Fruit fly (Drosophila melanogaster) whole organism, wandering third instar larva: ENCODE results near the gene Fas3.

Experiments
- Dif ChIP-seq: fragments of 200-275, 200-300 bp; sonication (Bioruptor generic); optimal IDR thresholded peaks from 2 replicates; lab custom pipeline; 2018; ENCODE audit warnings: missing biosample characterization, missing genetic modification characterization; ENCODE audit not compliant: partially characterized antibody
- Hr78 ChIP-seq: fragments of >200 bp; optimal IDR thresholded peaks from 2 replicates; lab custom pipeline; 2017; ENCODE audit warnings: missing biosample characterization, missing genetic modification characterization
- Rel ChIP-seq, 2 experiments: fragments of 200-800 bp; sonication (Bioruptor generic) in 1 of 2; optimal IDR thresholded peaks; 2 replicates in 1 of 2; 3 replicates in 1 of 2; lab custom pipeline; 2016 to 2019; ENCODE audit warnings: mild to moderate bottlenecking in 2 of 2, missing biosample characterization in 2 of 2, missing genetic modification characterization in 2 of 2, moderate library complexity in 1 of 2
- fru ChIP-seq: fragments of 200-800 bp; sonication (Bioruptor generic); optimal IDR thresholded peaks from 3 replicates; lab custom pipeline; 2016; ENCODE audit warnings: missing biosample characterization, mild to moderate bottlenecking, missing genetic modification characterization
- lola ChIP-seq: fragments of >200 bp; optimal IDR thresholded peaks from 2 replicates; lab custom pipeline; 2017; ENCODE audit warnings: missing biosample characterization, missing genetic modification characterization
- psq ChIP-seq: fragments of 200-800 bp; sonication (Bioruptor generic); optimal IDR thresholded peaks from 3 replicates; lab custom pipeline; 2017; ENCODE audit warnings: missing biosample characterization, mild to moderate bottlenecking, missing genetic modification characterization, moderate library complexity
- rgr ChIP-seq: fragments of 200-800 bp; sonication (Bioruptor generic); optimal IDR thresholded peaks from 3 replicates; lab custom pipeline; 2016; ENCODE audit warnings: missing biosample characterization, mild to moderate bottlenecking, missing genetic modification characterization

dm6 chr2L:18331612-18332011, 11.7 kb downstream of the Fas3 start:
- TF ChIP-seq psq (GFP tag; lab: Kevin White, UChicago) (no peak), lola (no peak), fru (GFP tag; lab: Kevin White, UChicago) (no peak), Dif (GFP tag; lab: Kevin White, UChicago) (no peak), Hr78 (GFP tag; lab: Kevin White, UChicago) (no peak), Rel (GFP tag; optimal IDR thresholded peaks at IDR 0.05; lab: Kevin White, UChicago) (no peak), Rel (tag; optimal IDR thresholded peaks at IDR 0.05; lab: Kevin White, UChicago) (no peak), rgr (GFP tag; lab: Kevin White, UChicago) (no peak)
